Fruit fly (Drosophila melanogaster) whole organism: ENCODE results near the gene Eip75B.

Experiments used
- CG8478 ChIP-seq: fragments of >200 bp; optimal IDR thresholded peaks from 2 replicates; lab custom pipeline; 2018; ENCODE audit warnings: inconsistent platforms
- Dll ChIP-seq: fragments of >200 bp; optimal IDR thresholded peaks from 2 replicates; lab custom pipeline; 2017
- EcR ChIP-seq, 2 experiments: fragments of >200 bp; optimal IDR thresholded peaks; 2 replicates each; lab custom pipeline; 2017; ENCODE audit warnings: missing biosample characterization in 2 of 2, missing genetic modification characterization in 2 of 2, missing genetic modification reagents in 2 of 2
- pan ChIP-seq: fragments of >200 bp; optimal IDR thresholded peaks from 2 replicates; lab custom pipeline; 2017
- psq ChIP-seq: fragments of >200 bp; optimal IDR thresholded peaks from 2 replicates; lab custom pipeline; 2017
- usp ChIP-seq: fragments of >200 bp; optimal IDR thresholded peaks from 2 replicates; lab custom pipeline; 2017; ENCODE audit warnings: missing biosample characterization, missing genetic modification characterization, mixed read lengths

Gene Eip75B

DNA sequence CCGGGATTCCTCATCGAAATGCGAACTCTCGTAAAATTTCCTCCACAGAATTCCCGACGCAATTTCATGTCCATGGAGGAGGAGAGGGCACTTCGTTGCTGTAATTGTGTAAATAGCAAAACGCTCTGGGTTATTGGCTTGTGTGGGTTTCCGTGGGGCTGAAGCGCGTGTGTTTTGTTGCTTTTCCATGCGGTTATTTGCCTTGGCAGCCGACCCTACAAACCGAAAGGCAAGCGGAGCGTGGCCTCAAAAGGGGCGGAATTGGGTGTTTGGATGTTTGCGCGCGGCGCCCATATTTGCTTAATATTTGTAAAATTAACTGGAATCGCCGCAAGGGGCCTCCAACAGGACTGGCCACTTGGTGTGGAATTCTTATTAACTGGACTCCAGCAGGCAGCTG is 119.9 kb downstream of the Eip75B start:
- no peak for TF ChIP-seq pan (lab: Kevin White, UChicago)
- TF ChIP-seq psq: no peak
- no peak for TF ChIP-seq usp (GFP tag; lab: Kevin White, UChicago)
- no peak for TF ChIP-seq CG8478 (lab: Kevin White, UChicago)

DNA sequence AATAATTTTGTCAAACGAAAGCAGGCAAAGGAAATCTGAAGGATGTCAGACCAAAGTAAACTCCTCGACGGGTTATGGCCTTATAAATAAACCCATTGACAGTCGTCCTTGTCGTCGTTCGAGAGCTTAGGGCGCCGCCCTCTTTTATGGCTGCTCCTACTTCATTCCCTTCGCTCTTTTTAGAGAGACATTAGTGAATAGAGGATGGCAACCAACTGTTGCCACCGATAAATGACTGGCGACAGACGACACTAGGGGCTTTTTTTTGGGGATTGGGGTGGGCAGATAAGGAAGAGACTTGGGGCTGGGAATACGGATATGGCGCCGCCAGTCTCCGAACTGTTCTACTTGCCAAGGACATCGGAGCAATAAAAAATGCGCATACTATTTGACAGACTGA is 122.0 kb downstream of the Eip75B start:
- no peak for TF ChIP-seq CG8478 (lab: Kevin White, UChicago)
- TF ChIP-seq Dll (lab: Kevin White, UChicago): no peak
- TF ChIP-seq psq: no peak
- no peak for TF ChIP-seq usp (GFP tag; lab: Kevin White, UChicago)
- no peak for TF ChIP-seq EcR (GFP tag; optimal IDR thresholded peaks at IDR 0.05; lab: Kevin White, UChicago)
- no peak for TF ChIP-seq pan (lab: Kevin White, UChicago)

DNA sequence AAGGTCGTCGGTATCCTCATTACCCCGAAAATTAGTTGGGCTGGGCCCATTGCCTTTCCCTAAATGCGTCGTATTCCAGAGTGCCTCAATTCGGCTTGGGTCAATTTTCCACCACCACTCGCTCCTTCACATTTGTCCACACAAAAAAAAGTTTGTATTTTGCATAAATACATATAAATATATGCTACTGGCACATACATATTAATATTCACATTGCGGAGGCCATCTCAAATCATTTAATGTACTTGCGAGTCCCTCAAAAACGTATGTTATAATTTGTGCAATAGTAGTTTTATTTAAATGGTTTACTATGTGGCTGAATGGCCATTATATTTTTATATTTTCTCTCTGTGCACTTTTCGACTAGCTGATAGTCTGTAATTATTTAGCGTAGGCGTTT is 122.9 kb downstream of the Eip75B start:
- TF ChIP-seq psq (no peak), usp (GFP tag; lab: Kevin White, UChicago) (no peak), EcR (GFP tag; optimal IDR thresholded peaks at IDR 0.05; lab: Kevin White, UChicago) (no peak), Dll (lab: Kevin White, UChicago) (no peak), CG8478 (lab: Kevin White, UChicago) (no peak), pan (lab: Kevin White, UChicago) (no peak)

DNA sequence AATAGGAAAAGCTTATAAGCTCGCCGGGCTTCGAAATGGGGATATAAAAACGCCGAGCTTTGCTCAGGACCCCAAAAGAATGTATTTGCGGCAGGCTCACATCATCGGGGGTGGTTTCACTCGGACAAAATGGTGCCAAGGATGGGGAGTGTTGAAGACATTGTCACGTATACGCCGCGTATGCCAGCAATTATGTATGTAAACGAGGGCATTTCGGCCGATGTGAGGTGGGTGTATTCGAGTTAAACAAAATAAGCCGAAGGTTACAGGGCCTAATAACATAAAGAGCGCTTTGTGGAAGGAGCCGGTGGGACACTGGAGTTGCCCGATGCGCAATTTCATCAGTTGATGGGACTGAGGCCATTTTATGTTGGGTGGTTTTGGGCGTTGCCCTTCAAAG is 123.5 kb downstream of the Eip75B start:
- TF ChIP-seq pan (lab: Kevin White, UChicago) (no peak), CG8478 (lab: Kevin White, UChicago) (no peak), EcR (GFP tag; optimal IDR thresholded peaks at IDR 0.05; lab: Kevin White, UChicago) (no peak), usp (GFP tag; lab: Kevin White, UChicago) (no peak), Dll (lab: Kevin White, UChicago) (no peak), psq (no peak)

DNA sequence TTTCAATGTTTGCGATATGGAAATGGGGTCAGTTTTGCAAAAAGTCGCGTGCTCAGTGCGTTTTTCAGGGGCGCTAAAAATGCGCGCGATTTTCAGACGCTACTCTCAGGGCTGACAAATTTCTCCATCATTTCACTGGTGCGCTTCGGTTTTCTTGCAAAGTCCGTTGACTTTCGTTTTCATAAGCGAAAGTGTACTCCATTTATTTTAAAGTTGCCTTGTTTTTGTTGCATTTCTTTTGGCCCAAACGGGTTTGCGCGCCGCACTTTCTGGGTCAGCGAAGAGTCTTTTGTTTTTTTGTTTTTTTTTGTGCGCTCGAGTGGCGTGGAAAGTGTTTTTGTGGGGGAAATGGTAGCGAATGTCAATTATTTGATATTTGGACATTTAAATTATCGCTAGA is 124.8 kb downstream of the Eip75B start:
- TF ChIP-seq usp (GFP tag; lab: Kevin White, UChicago): no peak
- no peak for TF ChIP-seq CG8478 (lab: Kevin White, UChicago)
- no peak for TF ChIP-seq EcR (GFP tag; optimal IDR thresholded peaks at IDR 0.05; lab: Kevin White, UChicago)
- TF ChIP-seq pan (lab: Kevin White, UChicago): no peak
- TF ChIP-seq Dll (lab: Kevin White, UChicago): no peak
- TF ChIP-seq psq: no peak

DNA sequence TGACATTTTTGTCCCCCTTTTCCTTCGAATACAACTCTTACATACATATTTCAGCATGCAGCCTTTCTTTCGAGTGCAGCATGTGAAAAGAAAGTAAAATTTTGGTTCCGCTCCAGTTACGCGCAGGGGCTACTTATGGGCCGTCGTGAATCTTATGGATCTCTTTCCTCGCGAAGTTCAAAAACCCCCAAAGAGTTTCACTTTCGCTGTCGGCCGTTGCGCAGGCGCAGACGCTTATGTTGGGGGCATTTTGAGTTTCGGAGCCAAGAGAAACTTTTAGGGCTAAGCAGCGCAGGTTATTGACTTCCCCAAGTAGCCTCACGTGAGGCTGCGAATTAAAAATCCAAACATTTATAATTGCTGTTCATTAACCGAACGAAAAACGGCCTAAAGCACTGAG is 125.9 kb downstream of the Eip75B start:
- no peak for TF ChIP-seq Dll (lab: Kevin White, UChicago)
- TF ChIP-seq EcR (GFP tag; optimal IDR thresholded peaks at IDR 0.05; lab: Kevin White, UChicago): no peak
- TF ChIP-seq psq: no peak
- no peak for TF ChIP-seq pan (lab: Kevin White, UChicago)
- no peak for TF ChIP-seq usp (GFP tag; lab: Kevin White, UChicago)
- TF ChIP-seq CG8478 (lab: Kevin White, UChicago): no peak

DNA sequence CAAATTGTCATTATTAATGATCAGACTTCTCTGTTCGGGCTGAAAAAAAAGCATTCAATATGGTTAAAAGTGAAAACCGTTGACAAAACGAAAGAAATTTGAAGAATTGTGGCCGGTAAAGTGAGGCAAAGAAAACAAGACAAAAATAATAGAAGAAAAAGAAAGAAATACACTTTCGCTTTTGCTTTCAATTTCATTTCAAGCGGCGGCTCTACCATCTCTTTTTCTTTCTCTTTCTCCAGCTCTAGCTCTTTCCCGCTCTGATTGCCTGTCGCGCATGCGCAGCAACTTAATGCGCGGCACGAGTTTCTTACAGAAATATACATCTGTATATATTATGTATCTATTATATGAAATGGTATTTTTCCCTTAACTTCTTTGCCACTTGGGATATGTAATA is 127.2 kb downstream of the Eip75B start:
- TF ChIP-seq Dll (lab: Kevin White, UChicago): no peak
- TF ChIP-seq pan (lab: Kevin White, UChicago): no peak
- TF ChIP-seq CG8478 (lab: Kevin White, UChicago): no peak
- TF ChIP-seq usp (GFP tag; lab: Kevin White, UChicago): no peak
- TF ChIP-seq EcR (GFP tag; optimal IDR thresholded peaks at IDR 0.05; lab: Kevin White, UChicago): no peak
- TF ChIP-seq psq: no peak

DNA sequence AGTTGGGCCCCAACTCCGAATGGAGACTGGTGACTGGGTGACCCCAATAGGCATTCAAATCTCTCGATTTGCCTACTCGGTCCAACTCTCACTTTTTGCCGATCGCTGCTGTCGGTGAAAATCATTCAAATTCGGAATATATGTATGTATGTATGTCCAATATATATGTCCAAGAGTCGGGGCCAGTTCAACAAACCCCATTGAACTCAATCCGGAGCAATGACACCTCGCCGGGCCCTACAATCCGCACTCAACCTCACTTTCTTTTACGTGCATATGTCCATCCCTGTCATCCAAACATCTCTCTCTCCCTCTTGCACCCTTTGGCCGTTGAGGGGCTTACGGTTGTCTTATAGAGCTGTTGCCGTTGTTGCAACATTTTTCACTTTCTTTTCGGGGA is 129.5 kb downstream of the Eip75B start:
- TF ChIP-seq EcR (GFP tag; optimal IDR thresholded peaks at IDR 0.05; lab: Kevin White, UChicago) (no peak), pan (lab: Kevin White, UChicago) (no peak), Dll (lab: Kevin White, UChicago) (no peak), psq (no peak), CG8478 (lab: Kevin White, UChicago) (no peak), usp (GFP tag; lab: Kevin White, UChicago) (no peak)

DNA sequence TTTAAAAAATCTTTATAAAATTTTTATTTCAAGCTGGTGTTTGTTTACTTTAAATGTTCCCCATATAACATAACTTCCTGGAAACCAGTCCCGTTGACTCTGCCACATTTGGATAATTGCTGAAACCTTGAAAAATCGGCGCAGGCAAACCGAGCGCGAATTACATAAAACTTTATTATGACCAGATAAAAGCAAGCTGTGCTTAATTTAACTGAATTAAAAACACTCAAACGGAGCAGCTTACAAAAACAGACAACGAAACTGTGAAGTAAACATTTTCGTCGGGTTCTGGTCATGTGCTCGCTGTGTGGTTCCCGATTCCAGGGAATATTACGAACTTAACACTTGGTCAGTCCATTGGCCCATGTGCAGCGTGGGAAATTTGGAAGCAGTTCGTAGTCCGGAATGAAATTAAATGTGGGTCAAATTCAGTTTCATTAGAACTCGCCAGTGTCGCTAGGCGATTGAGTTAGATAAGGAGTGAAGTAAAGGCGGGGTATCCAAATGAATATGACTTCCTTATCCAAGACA is 130.6 kb downstream of the Eip75B start:
- TF ChIP-seq CG8478 (lab: Kevin White, UChicago): no peak
- TF ChIP-seq EcR (GFP tag; optimal IDR thresholded peaks at IDR 0.05; lab: Kevin White, UChicago): no peak
- no peak for TF ChIP-seq psq
- no peak for TF ChIP-seq usp (GFP tag; lab: Kevin White, UChicago)
- TF ChIP-seq Dll (lab: Kevin White, UChicago): no peak
- TF ChIP-seq pan (lab: Kevin White, UChicago): no peak

DNA sequence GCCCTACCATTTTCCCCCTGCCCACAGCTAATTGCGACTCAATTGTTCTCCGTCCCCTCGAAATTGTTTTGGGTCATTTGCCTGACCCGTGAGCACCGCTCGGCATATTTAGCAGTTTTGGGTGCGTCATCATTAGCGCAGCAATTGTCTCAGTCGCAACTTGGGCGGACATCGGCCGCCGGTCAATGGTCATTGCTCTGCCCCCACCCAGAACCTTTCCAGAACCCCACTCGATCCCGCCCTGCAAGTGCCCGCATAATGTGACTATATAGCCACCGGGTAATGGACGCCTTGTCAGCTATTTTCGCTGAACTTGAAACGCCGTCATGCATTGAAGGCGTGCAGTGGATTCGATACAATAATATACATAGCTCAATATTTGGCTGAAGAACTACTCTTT is 131.4 kb downstream of the Eip75B start:
- TF ChIP-seq Dll (lab: Kevin White, UChicago) (no peak), CG8478 (lab: Kevin White, UChicago) (no peak), pan (lab: Kevin White, UChicago) (no peak), usp (GFP tag; lab: Kevin White, UChicago) (no peak), EcR (GFP tag; optimal IDR thresholded peaks at IDR 0.05; lab: Kevin White, UChicago) (no peak)

DNA sequence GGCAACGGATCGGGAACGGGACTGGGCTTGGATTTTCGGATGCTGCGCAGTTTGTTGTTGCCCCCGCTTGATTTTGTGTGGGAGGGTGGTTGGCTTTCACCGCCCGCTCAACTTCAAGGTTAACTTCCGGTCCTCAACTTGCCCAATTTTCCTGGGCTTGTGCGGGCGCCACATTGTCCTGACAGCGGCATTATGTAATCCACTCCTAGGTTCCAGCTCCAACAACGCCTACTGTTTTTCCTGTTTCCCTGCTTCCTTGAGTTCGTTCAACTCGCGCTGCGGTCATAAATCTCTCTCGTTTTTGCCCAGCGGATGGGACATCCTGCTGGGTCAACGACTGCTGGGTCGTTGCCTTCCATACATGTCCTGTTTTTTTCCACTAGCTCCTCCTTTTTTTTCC is 132.6 kb downstream of the Eip75B start:
- TF ChIP-seq EcR (GFP tag; optimal IDR thresholded peaks at IDR 0.05; lab: Kevin White, UChicago) (peak in 1 of 2 experiments; percentile 28), pan (lab: Kevin White, UChicago) (no peak)

DNA sequence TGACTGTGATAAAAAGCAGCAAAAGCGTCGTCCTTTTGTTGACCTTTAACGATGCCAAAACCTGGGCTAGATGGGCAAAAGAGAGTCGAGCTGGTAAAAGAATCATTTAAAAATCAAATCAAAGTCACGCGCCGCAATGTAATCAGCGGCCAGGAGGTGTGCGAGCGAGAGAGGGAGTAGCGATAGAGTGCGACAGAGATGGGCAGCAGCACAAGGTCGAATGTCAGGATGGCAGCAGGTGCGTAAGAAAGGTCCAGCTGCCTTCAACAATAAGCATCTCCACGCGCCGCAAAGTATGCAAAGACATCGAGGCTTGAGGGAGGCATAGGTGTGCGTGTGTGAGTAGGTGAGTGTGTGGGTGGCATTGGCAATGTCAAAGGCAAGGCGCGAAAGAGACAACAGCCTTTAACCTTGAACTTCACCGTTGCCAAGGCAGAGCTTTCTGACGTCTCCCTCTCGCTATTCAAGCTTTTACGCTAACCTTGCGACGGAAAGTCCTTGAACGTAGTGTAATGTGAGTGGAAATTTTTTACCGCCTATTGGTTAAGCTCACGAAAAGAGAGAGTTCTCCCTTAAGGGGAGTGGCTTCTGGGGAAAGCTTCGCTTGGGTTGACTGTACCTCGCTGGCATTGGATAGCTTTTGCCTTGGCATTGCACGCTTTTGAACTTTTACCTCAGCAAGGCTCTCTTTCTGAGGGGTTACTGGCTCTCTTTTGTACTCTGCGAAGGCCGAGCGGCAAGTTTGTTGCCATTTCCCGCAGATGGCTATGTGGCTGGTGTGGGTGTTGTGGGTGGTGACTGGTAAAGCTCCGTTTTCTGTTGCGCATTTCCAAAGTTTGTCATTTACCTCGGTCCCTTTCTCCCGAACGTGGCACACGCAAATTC is 134.6 kb downstream of the Eip75B start:
- no peak for TF ChIP-seq psq
- TF ChIP-seq Dll (lab: Kevin White, UChicago): no peak
- no peak for TF ChIP-seq pan (lab: Kevin White, UChicago)
- TF ChIP-seq EcR (GFP tag; optimal IDR thresholded peaks at IDR 0.05; lab: Kevin White, UChicago): no peak
- no peak for TF ChIP-seq usp (GFP tag; lab: Kevin White, UChicago)
- no peak for TF ChIP-seq CG8478 (lab: Kevin White, UChicago)
